Fruit fly (Drosophila melanogaster) whole organism, wandering third instar larva: ENCODE measurements around the gene CG6294.

Experiments used
- Abd-B ChIP-seq: fragments of >200 bp; optimal IDR thresholded peaks from 2 replicates; lab custom pipeline; 2017; ENCODE audit warnings: missing biosample characterization, missing genetic modification characterization
- CG9705 ChIP-seq: fragments of 200-800 bp; sonication (Bioruptor generic); optimal IDR thresholded peaks from 2 replicates; lab custom pipeline; 2018; ENCODE audit warnings: missing biosample characterization, mild to moderate bottlenecking, missing genetic modification characterization
- CrebA ChIP-seq: fragments of 200-800 bp; sonication (Bioruptor generic); optimal IDR thresholded peaks from 2 replicates; lab custom pipeline; 2016; ENCODE audit warnings: missing biosample characterization, mild to moderate bottlenecking, missing genetic modification characterization, borderline replicate concordance
- Dfd ChIP-seq: fragments of >200 bp; optimal IDR thresholded peaks from 2 replicates; lab custom pipeline; 2017; ENCODE audit warnings: missing biosample characterization, missing genetic modification characterization
- Dif ChIP-seq: fragments of 200-275, 200-300 bp; sonication (Bioruptor generic); optimal IDR thresholded peaks from 2 replicates; lab custom pipeline; 2018; ENCODE audit warnings: missing biosample characterization, missing genetic modification characterization; ENCODE audit not compliant: partially characterized antibody
- Hnf4 ChIP-seq: fragments of 200-800 bp; sonication (Bioruptor generic); optimal IDR thresholded peaks from 2 replicates; lab custom pipeline; 2016; ENCODE audit warnings: missing biosample characterization, mild to moderate bottlenecking, missing genetic modification characterization
- Hr78 ChIP-seq: fragments of >200 bp; optimal IDR thresholded peaks from 2 replicates; lab custom pipeline; 2017; ENCODE audit warnings: missing biosample characterization, missing genetic modification characterization
- Hr83 ChIP-seq: fragments of 200-300 bp; sonication (Bioruptor generic); optimal IDR thresholded peaks from 2 replicates; lab custom pipeline; 2016; ENCODE audit warnings: missing biosample characterization, mild to moderate bottlenecking, missing genetic modification characterization, moderate library complexity; ENCODE audit not compliant: poor library complexity, severe bottlenecking
- Jra ChIP-seq: sonication (Bioruptor generic); optimal IDR thresholded peaks from 2 replicates; lab custom pipeline; 2016; ENCODE audit warnings: missing biosample characterization, missing genetic modification characterization
- Mio ChIP-seq: sonication (Bioruptor generic); optimal IDR thresholded peaks from 2 replicates; lab custom pipeline; 2016; ENCODE audit warnings: missing biosample characterization, missing genetic modification characterization
- Myc ChIP-seq: fragments of >200 bp; optimal IDR thresholded peaks from 2 replicates; lab custom pipeline; 2017
- N ChIP-seq: fragments of >200 bp; optimal IDR thresholded peaks from 2 replicates; lab custom pipeline; 2018; ENCODE audit warnings: missing biosample characterization, missing external identifiers, missing genetic modification characterization
- OdsH ChIP-seq: fragments of 200-800 bp; sonication (Bioruptor generic); optimal IDR thresholded peaks from 2 replicates; lab custom pipeline; 2016; ENCODE audit warnings: missing biosample characterization, mild to moderate bottlenecking, missing genetic modification characterization
- Rel ChIP-seq, 2 experiments: fragments of 200-800 bp; sonication (Bioruptor generic) in 1 of 2; optimal IDR thresholded peaks; 2 replicates in 1 of 2; 3 replicates in 1 of 2; lab custom pipeline; 2016 to 2019; ENCODE audit warnings: mild to moderate bottlenecking in 2 of 2, missing biosample characterization in 2 of 2, missing genetic modification characterization in 2 of 2, moderate library complexity in 1 of 2
- Sp1 ChIP-seq: fragments of 200-800 bp; sonication (Bioruptor generic); optimal IDR thresholded peaks from 3 replicates; lab custom pipeline; 2019; ENCODE audit warnings: missing biosample characterization, mild to moderate bottlenecking, missing genetic modification characterization, moderate library complexity
- Vsx2 ChIP-seq: fragments of 200-300, 225-300 bp; sonication (Bioruptor generic); optimal IDR thresholded peaks from 2 replicates; lab custom pipeline; 2018; ENCODE audit warnings: missing biosample characterization, missing genetic modification characterization; ENCODE audit not compliant: partially characterized antibody
- brk ChIP-seq: fragments of 200-800 bp; sonication (Bioruptor generic); optimal IDR thresholded peaks from 2 replicates; lab custom pipeline; 2016; ENCODE audit warnings: missing biosample characterization, mild to moderate bottlenecking, missing genetic modification characterization
- dl ChIP-seq, 2 experiments: fragments of 175-275, 200-275 bp in 1 of 2; fragments of 200-275 bp in 1 of 2; sonication (Bioruptor generic); optimal IDR thresholded peaks; lab custom pipeline; 2018; ENCODE audit warnings: mild to moderate bottlenecking in 2 of 2, missing biosample characterization in 2 of 2, missing genetic modification characterization in 2 of 2, moderate library complexity in 2 of 2; ENCODE audit not compliant: partially characterized antibody in 2 of 2, insufficient read depth in 1 of 2
- dmrt93B ChIP-seq: fragments of 200-800 bp; sonication (Bioruptor generic); optimal IDR thresholded peaks from 2 replicates; lab custom pipeline; 2018; ENCODE audit warnings: missing biosample characterization, mild to moderate bottlenecking, missing genetic modification characterization
- ey ChIP-seq: fragments of 200-800 bp; sonication (Bioruptor generic); optimal IDR thresholded peaks from 2 replicates; lab custom pipeline; 2016; ENCODE audit warnings: missing biosample characterization, missing genetic modification characterization
- foxo ChIP-seq, 2 experiments: fragments of 200-800 bp; sonication (Bioruptor generic); optimal IDR thresholded peaks; 2 replicates in 1 of 2; 3 replicates in 1 of 2; lab custom pipeline; 2016 to 2017; ENCODE audit warnings: missing biosample characterization in 2 of 2, missing genetic modification characterization in 2 of 2
- fru ChIP-seq: fragments of 200-800 bp; sonication (Bioruptor generic); optimal IDR thresholded peaks from 3 replicates; lab custom pipeline; 2016; ENCODE audit warnings: missing biosample characterization, mild to moderate bottlenecking, missing genetic modification characterization
- h ChIP-seq: fragments of 200-800 bp; sonication (Bioruptor generic); optimal IDR thresholded peaks from 3 replicates; lab custom pipeline; 2016; ENCODE audit warnings: missing biosample characterization, mild to moderate bottlenecking, missing genetic modification characterization
- rgr ChIP-seq: fragments of 200-800 bp; sonication (Bioruptor generic); optimal IDR thresholded peaks from 3 replicates; lab custom pipeline; 2016; ENCODE audit warnings: missing biosample characterization, mild to moderate bottlenecking, missing genetic modification characterization
- sage ChIP-seq: fragments of 200-800 bp; sonication (Bioruptor generic); optimal IDR thresholded peaks from 2 replicates; lab custom pipeline; 2016; ENCODE audit warnings: missing biosample characterization, mild to moderate bottlenecking, missing genetic modification characterization
- tai ChIP-seq: sonication (Bioruptor generic); optimal IDR thresholded peaks from 2 replicates; lab custom pipeline; 2016; ENCODE audit warnings: missing biosample characterization, missing genetic modification characterization
- usp ChIP-seq: fragments of >200 bp; optimal IDR thresholded peaks from 2 replicates; lab custom pipeline; 2017; ENCODE audit warnings: missing biosample characterization, missing genetic modification characterization

Gene CG6294

dm6 chrX:15475791-15476190 is 13.3 kb downstream of the CG6294 start, which contains the start of gene CG6324:
Gene CG6324 (plus strand): TSS chrX:15476091.
- TF ChIP-seq Hr78 (GFP tag; lab: Kevin White, UChicago) (no peak), Jra (GFP tag; lab: Kevin White, UChicago) (no peak), Hr83 (no peak), dmrt93B (GFP tag; lab: Kevin White, UChicago) (no peak), tai (GFP tag; lab: Kevin White, UChicago) (no peak), foxo (GFP tag; optimal IDR thresholded peaks at IDR 0.05; lab: Kevin White, UChicago) (no peak), Mio (GFP tag; lab: Kevin White, UChicago) (no peak), dl (GFP tag; optimal IDR thresholded peaks at IDR 0.05; lab: Kevin White, UChicago; ENCODE audit: insufficient read depth in 1 of 2, partially characterized antibody in 2 of 2) (no peak), CG9705 (GFP tag; lab: Kevin White, UChicago) (no peak), Hnf4 (GFP tag; lab: Kevin White, UChicago) (no peak), usp (GFP tag; lab: Kevin White, UChicago) (no peak)
- TF ChIP-seq, all 38 proteins: peak for 0

dm6 chrX:15482236-15482660 is 19.7 kb downstream of the CG6294 start, which contains the start of gene CG6340:
Gene CG6340 (plus strand): TSS chrX:15482374.
- TF ChIP-seq foxo (GFP tag; optimal IDR thresholded peaks at IDR 0.05; lab: Kevin White, UChicago) = no peak
- TF ChIP-seq usp (GFP tag; lab: Kevin White, UChicago) = no peak
- peak; percentile 27 for TF ChIP-seq Myc (lab: Kevin White, UChicago)
- peak; percentile 6 for TF ChIP-seq h (GFP tag; lab: Kevin White, UChicago)
- peak; percentile 12 for TF ChIP-seq Sp1

- TF ChIP-seq Dif (GFP tag; lab: Kevin White, UChicago) (peak; percentile 20), Rel (GFP tag; optimal IDR thresholded peaks at IDR 0.05; lab: Kevin White, UChicago) (no peak), Rel (tag; optimal IDR thresholded peaks at IDR 0.05; lab: Kevin White, UChicago) (peak; percentile 53), rgr (GFP tag; lab: Kevin White, UChicago) (no peak)
Observed at dm6 chrX:15483010-15483802, 20.7 kb downstream of the CG6294 start.

dm6 chrX:15484451-15485032 is 22.0 kb downstream of the CG6294 start:
- TF ChIP-seq sage = no peak
- TF ChIP-seq Mio (GFP tag; lab: Kevin White, UChicago) = no peak
- no peak for TF ChIP-seq N (GFP tag; lab: Kevin White, UChicago)
- TF ChIP-seq fru (GFP tag; lab: Kevin White, UChicago) = no peak
- TF ChIP-seq Vsx2 (GFP tag; lab: Kevin White, UChicago) = no peak

dm6 chrX:15486682-15487081 is 24.2 kb downstream of the CG6294 start, which contains the start of gene Gmap:
Gene Gmap (plus strand): TSS chrX:15486922.
- TF ChIP-seq Hr83 = no peak
- no peak for TF ChIP-seq Dfd (GFP tag; lab: Kevin White, UChicago)
- no peak for TF ChIP-seq Sp1
- no peak for TF ChIP-seq OdsH (GFP tag; lab: Kevin White, UChicago)
- no peak for TF ChIP-seq Vsx2 (GFP tag; lab: Kevin White, UChicago)
- TF ChIP-seq ey (GFP tag; lab: Kevin White, UChicago) = no peak
- no peak for TF ChIP-seq Hnf4 (GFP tag; lab: Kevin White, UChicago)
- TF ChIP-seq sage = peak; percentile 24
- TF ChIP-seq dmrt93B (GFP tag; lab: Kevin White, UChicago) = no peak
- no peak for TF ChIP-seq Abd-B (GFP tag; lab: Kevin White, UChicago)
- peak; percentile 47 for TF ChIP-seq Dif (GFP tag; lab: Kevin White, UChicago)
- TF ChIP-seq CrebA (GFP tag; lab: Kevin White, UChicago) = no peak
- no peak for TF ChIP-seq dl (GFP tag; optimal IDR thresholded peaks at IDR 0.05; lab: Kevin White, UChicago; ENCODE audit: insufficient read depth in 1 of 2, partially characterized antibody in 2 of 2)
- no peak for TF ChIP-seq brk (GFP tag; lab: Kevin White, UChicago)
